Fruit fly (Drosophila melanogaster) whole organism, embryonic: Measurements from ENCODE around the gene rtv.

Experiments used
- CG11456 ChIP-seq: fragments of 200-800 bp; sonication (Bioruptor generic); IDR thresholded peaks from 3 replicates; pipeline ENCODE4 v1.3.6; 2022; ENCODE audit warnings: missing biosample characterization, missing genetic modification characterization
- CG11560 ChIP-seq: fragments of 200-800 bp; sonication (Bioruptor generic); IDR thresholded peaks from 3 replicates; pipeline ENCODE4 v1.3.6; 2022; ENCODE audit warnings: missing biosample characterization, missing genetic modification characterization
- CG12236 ChIP-seq: fragments of 200-800 bp; sonication (Bioruptor generic); optimal IDR thresholded peaks from 2 replicates; lab custom pipeline; 2016; ENCODE audit warnings: missing biosample characterization, missing genetic modification characterization
- CG13296 ChIP-seq: fragments of 200-800 bp; sonication (Bioruptor generic); optimal IDR thresholded peaks from 3 replicates; lab custom pipeline; 2018; ENCODE audit warnings: missing biosample characterization, mild to moderate bottlenecking, missing genetic modification characterization
- CG13424 ChIP-seq: fragments of 200-800 bp; sonication (Bioruptor generic); optimal IDR thresholded peaks from 2 replicates; lab custom pipeline; 2019; ENCODE audit warnings: missing biosample characterization, mild to moderate bottlenecking, missing genetic modification characterization, moderate library complexity
- CG18262 ChIP-seq: fragments of 200-800 bp; optimal IDR thresholded peaks from 3 replicates; lab custom pipeline; 2019; ENCODE audit warnings: missing biosample characterization, mild to moderate bottlenecking, missing genetic modification characterization, moderate library complexity
- CG18619 ChIP-seq: fragments of 200-800 bp; sonication (Bioruptor generic); optimal IDR thresholded peaks from 3 replicates; lab custom pipeline; 2017; ENCODE audit warnings: missing biosample characterization, mild to moderate bottlenecking, missing genetic modification characterization
- CG2712 ChIP-seq: fragments of 200-800 bp; optimal IDR thresholded peaks from 3 replicates; lab custom pipeline; 2019; ENCODE audit warnings: missing biosample characterization, mild to moderate bottlenecking, missing genetic modification characterization, moderate library complexity
- CG30403 ChIP-seq: fragments of 200-800 bp; sonication (Bioruptor generic); optimal IDR thresholded peaks from 3 replicates; lab custom pipeline; 2016; ENCODE audit warnings: missing biosample characterization, missing genetic modification characterization
- CG30431 ChIP-seq: fragments of 200-800 bp; sonication (Bioruptor generic); optimal IDR thresholded peaks from 2 replicates; lab custom pipeline; 2017; ENCODE audit warnings: missing biosample characterization, missing genetic modification characterization
- CG32772 ChIP-seq: fragments of 200-800 bp; sonication (Bioruptor generic); IDR thresholded peaks from 2 replicates; pipeline ENCODE4 v1.3.6; 2022; ENCODE audit warnings: missing biosample characterization, missing genetic modification characterization
- CG3281 ChIP-seq: fragments of 200-800 bp; sonication (Bioruptor generic); optimal IDR thresholded peaks from 3 replicates; lab custom pipeline; 2017; ENCODE audit warnings: missing biosample characterization, mild to moderate bottlenecking, missing genetic modification characterization
- CG34376 ChIP-seq: fragments of 200-800 bp; sonication (Bioruptor generic); optimal IDR thresholded peaks from 2 replicates; lab custom pipeline; 2018; ENCODE audit warnings: missing biosample characterization, mild to moderate bottlenecking, missing genetic modification characterization
- CG4730 ChIP-seq: fragments of 200-800 bp; sonication (Bioruptor generic); IDR thresholded peaks from 2 replicates; pipeline ENCODE4 v1.3.6; 2022; ENCODE audit warnings: missing biosample characterization, missing genetic modification characterization
- CG4854 ChIP-seq: fragments of 200-800 bp; sonication (Bioruptor generic); optimal IDR thresholded peaks from 2 replicates; lab custom pipeline; 2016; ENCODE audit warnings: missing biosample characterization, missing genetic modification characterization, inconsistent platforms
- CG5953 ChIP-seq: fragments of 200-800 bp; sonication (Bioruptor generic); IDR thresholded peaks from 2 replicates; pipeline ENCODE4 v1.3.6; 2022; ENCODE audit warnings: missing biosample characterization, missing genetic modification characterization
- CG9609 ChIP-seq: fragments of 200-800 bp; sonication (Bioruptor generic); optimal IDR thresholded peaks from 3 replicates; lab custom pipeline; 2016; ENCODE audit warnings: missing biosample characterization, missing genetic modification characterization
- CG9817 ChIP-seq: fragments of 200-800 bp; sonication (Bioruptor generic); optimal IDR thresholded peaks from 2 replicates; lab custom pipeline; 2018; ENCODE audit warnings: missing biosample characterization, mild to moderate bottlenecking, missing genetic modification characterization, moderate library complexity
- CoRest ChIP-seq: fragments of 200-800 bp; sonication (Bioruptor generic); optimal IDR thresholded peaks from 3 replicates; lab custom pipeline; 2018; ENCODE audit warnings: missing biosample characterization, mild to moderate bottlenecking, missing genetic modification characterization, moderate library complexity
- Dfd ChIP-seq, 2 experiments: fragments of >200 bp; optimal IDR thresholded peaks; 2 replicates each; lab custom pipeline; 2017; ENCODE audit warnings: missing biosample characterization in 2 of 2, missing genetic modification characterization in 2 of 2
- Fer2 ChIP-seq: fragments of 200-800 bp; sonication (Bioruptor generic); optimal IDR thresholded peaks from 2 replicates; lab custom pipeline; 2018; ENCODE audit warnings: missing biosample characterization, mild to moderate bottlenecking, missing genetic modification characterization, moderate library complexity
- Gug ChIP-seq: fragments of 200-800 bp; sonication (Bioruptor generic); IDR thresholded peaks from 4 replicates; pipeline ENCODE4 v1.3.6; 2022; ENCODE audit warnings: missing biosample characterization, missing genetic modification characterization
- HLH4C ChIP-seq: fragments of 200-800 bp; sonication (Bioruptor generic); IDR thresholded peaks from 3 replicates; pipeline ENCODE4 v1.3.6; 2022; ENCODE audit warnings: missing biosample characterization, missing genetic modification characterization; ENCODE audit not compliant: partially characterized antibody
- HLHmδ ChIP-seq: fragments of 200-800 bp; sonication (Bioruptor generic); optimal IDR thresholded peaks from 2 replicates; lab custom pipeline; 2018; ENCODE audit warnings: missing biosample characterization, mild to moderate bottlenecking, missing genetic modification characterization, moderate library complexity
- Hr3 ChIP-seq: fragments of 200-800 bp; sonication (Bioruptor generic); optimal IDR thresholded peaks from 3 replicates; lab custom pipeline; 2016; ENCODE audit warnings: missing biosample characterization, missing genetic modification characterization
- Lpt ChIP-seq: fragments of >200 bp; optimal IDR thresholded peaks from 2 replicates; lab custom pipeline; 2018; ENCODE audit warnings: missing biosample characterization, missing genetic modification characterization
- NK7.1 ChIP-seq: fragments of 200-800 bp; sonication (Bioruptor generic); optimal IDR thresholded peaks from 3 replicates; lab custom pipeline; 2016; ENCODE audit warnings: missing biosample characterization, missing genetic modification characterization
- Nf-YC ChIP-seq: fragments of 200-800 bp; optimal IDR thresholded peaks from 3 replicates; lab custom pipeline; 2019; ENCODE audit warnings: missing biosample characterization, mild to moderate bottlenecking, missing genetic modification characterization, moderate library complexity
- Ssrp ChIP-seq: fragments of 200-800 bp; sonication (Bioruptor generic); optimal IDR thresholded peaks from 2 replicates; lab custom pipeline; 2018; ENCODE audit warnings: missing biosample characterization, mild to moderate bottlenecking, missing genetic modification characterization, moderate library complexity
- YL-1 ChIP-seq: fragments of 200-800 bp; sonication (Bioruptor generic); optimal IDR thresholded peaks from 3 replicates; lab custom pipeline; 2017; ENCODE audit warnings: missing biosample characterization, mild to moderate bottlenecking, missing genetic modification characterization
- amos ChIP-seq: fragments of 200-800 bp; sonication (Bioruptor generic); IDR thresholded peaks from 2 replicates; pipeline ENCODE4 v1.3.6; 2022; ENCODE audit warnings: missing biosample characterization, missing genetic modification characterization; ENCODE audit not compliant: partially characterized antibody
- cas ChIP-seq: fragments of 200-800 bp; sonication (Bioruptor generic); IDR thresholded peaks from 2 replicates; pipeline ENCODE4 v1.3.6; 2022; ENCODE audit warnings: missing biosample characterization, missing genetic modification characterization
- chm ChIP-seq: fragments of 200-800 bp; sonication (Bioruptor generic); IDR thresholded peaks from 2 replicates; pipeline ENCODE4 v1.3.6; 2022; ENCODE audit warnings: missing biosample characterization, missing genetic modification characterization
- crc ChIP-seq: fragments of 200-800 bp; sonication (Bioruptor generic); optimal IDR thresholded peaks from 2 replicates; lab custom pipeline; 2016; ENCODE audit warnings: missing biosample characterization, missing genetic modification characterization
- dm ChIP-seq: fragments of 200-800 bp; sonication (Bioruptor generic); optimal IDR thresholded peaks from 3 replicates; lab custom pipeline; 2016; ENCODE audit warnings: missing biosample characterization, missing genetic modification characterization
- dpn ChIP-seq, 2 experiments: fragments of 200-800 bp; sonication (Bioruptor generic); optimal IDR thresholded peaks; 3 replicates each; lab custom pipeline; 2016; ENCODE audit warnings: missing biosample characterization in 2 of 2, missing genetic modification characterization in 2 of 2
- dysf ChIP-seq: fragments of 200-800 bp; sonication (Bioruptor generic); IDR thresholded peaks from 3 replicates; pipeline ENCODE4 v1.3.6; 2022; ENCODE audit warnings: missing biosample characterization, missing genetic modification characterization
- gce ChIP-seq: fragments of 200-800 bp; sonication (Bioruptor generic); IDR thresholded peaks from 3 replicates; pipeline ENCODE4 v1.3.6; 2022; ENCODE audit warnings: missing biosample characterization, missing genetic modification characterization
- gsb-n ChIP-seq: fragments of 200-800 bp; sonication (Bioruptor generic); optimal IDR thresholded peaks from 3 replicates; lab custom pipeline; 2018; ENCODE audit warnings: missing biosample characterization, mild to moderate bottlenecking, missing genetic modification characterization
- h ChIP-seq: fragments of >200 bp; optimal IDR thresholded peaks from 2 replicates; lab custom pipeline; 2017
- hkb ChIP-seq, 2 experiments: fragments of 200-800 bp in 1 of 2; fragments of >200 bp in 1 of 2; sonication (Bioruptor generic) in 1 of 2; IDR thresholded peaks in 1 of 2; optimal IDR thresholded peaks in 1 of 2; 2 replicates each; pipeline versions ENCODE4 v1.3.6 to Lab custom; 2017 to 2022; ENCODE audit warnings: missing biosample characterization in 1 of 2, missing genetic modification characterization in 1 of 2
- hth ChIP-seq: fragments of >200 bp; optimal IDR thresholded peaks from 2 replicates; lab custom pipeline; 2017; ENCODE audit warnings: inconsistent platforms
- insv ChIP-seq, 2 experiments: fragments of 200-800 bp; sonication (Bioruptor generic); optimal IDR thresholded peaks; 3 replicates each; lab custom pipeline; 2016 to 2018; ENCODE audit warnings: missing biosample characterization in 2 of 2, missing genetic modification characterization in 2 of 2
- luna ChIP-seq: fragments of 200-800 bp; sonication (Bioruptor generic); optimal IDR thresholded peaks from 2 replicates; lab custom pipeline; 2016; ENCODE audit warnings: missing biosample characterization, missing genetic modification characterization
- nau ChIP-seq: fragments of 200-800 bp; sonication (Bioruptor generic); optimal IDR thresholded peaks from 3 replicates; lab custom pipeline; 2017; ENCODE audit warnings: missing biosample characterization, mild to moderate bottlenecking, missing genetic modification characterization, missing genetic modification reagents
- psq ChIP-seq: fragments of 200-800 bp; sonication (Bioruptor generic); optimal IDR thresholded peaks from 2 replicates; lab custom pipeline; 2017; ENCODE audit warnings: missing biosample characterization, missing genetic modification characterization
- repo ChIP-seq: fragments of 200-800 bp; sonication (Bioruptor generic); optimal IDR thresholded peaks from 2 replicates; lab custom pipeline; 2016; ENCODE audit warnings: missing biosample characterization, missing genetic modification characterization
- ro ChIP-seq: fragments of 200-800 bp; sonication (Bioruptor generic); IDR thresholded peaks from 2 replicates; pipeline ENCODE4 v1.3.6; 2022; ENCODE audit warnings: missing biosample characterization, missing genetic modification characterization
- row ChIP-seq: fragments of 200-800 bp; sonication (Bioruptor generic); IDR thresholded peaks from 3 replicates; pipeline ENCODE4 v1.3.6; 2022; ENCODE audit warnings: missing biosample characterization, missing genetic modification characterization
- tio ChIP-seq: fragments of 200-800 bp; sonication (Bioruptor generic); optimal IDR thresholded peaks from 2 replicates; lab custom pipeline; 2017; ENCODE audit warnings: missing biosample characterization, missing genetic modification characterization, inconsistent platforms
- toy ChIP-seq: fragments of 200-800 bp; sonication (Bioruptor generic); IDR thresholded peaks from 2 replicates; pipeline ENCODE4 v1.3.6; 2022; ENCODE audit warnings: missing biosample characterization, missing genetic modification characterization
- tx ChIP-seq: fragments of 200-800 bp; sonication (Bioruptor generic); optimal IDR thresholded peaks from 2 replicates; lab custom pipeline; 2016; ENCODE audit warnings: missing biosample characterization, missing genetic modification characterization

The rtv gene

DNA sequence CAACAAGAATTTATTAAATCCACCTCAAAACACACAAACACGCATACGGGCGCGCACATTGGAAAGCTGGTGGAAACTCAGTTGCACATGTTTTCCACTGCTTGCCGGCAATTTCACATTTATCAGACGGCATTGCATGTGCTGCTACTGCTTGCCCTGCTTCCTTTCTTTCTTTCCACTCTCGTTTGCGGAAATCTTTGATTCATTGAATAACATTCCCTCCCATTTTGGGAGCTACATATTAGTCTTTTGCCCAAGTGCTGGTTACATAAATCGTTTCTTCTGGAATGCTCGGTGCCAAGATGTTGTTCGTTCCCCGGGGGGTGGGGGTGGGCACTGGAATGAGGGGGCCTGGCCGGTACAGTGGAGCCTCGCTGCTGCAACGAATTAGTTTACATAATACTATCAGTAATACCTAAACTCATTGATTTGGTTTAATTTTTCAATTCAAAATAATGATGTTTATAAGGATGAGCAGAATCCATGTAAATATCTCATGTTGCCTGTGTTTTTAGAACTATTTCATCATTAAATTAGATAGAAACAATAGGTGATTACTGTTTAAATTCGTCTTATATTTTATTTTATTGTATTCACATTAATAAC lies 44.8 kb downstream of the rtv start (continued):
- TF ChIP-seq dm (peak; percentile 80), CG18262 (tag; lab: Kevin White, UChicago) (no peak), gce (GFP tag; lab: Robert Waterston, UW) (no peak), CG3281 (GFP tag; lab: Kevin White, UChicago) (no peak), amos (GFP tag; lab: Robert Waterston, UW) (no peak), repo (GFP tag; lab: Kevin White, UChicago) (no peak), dpn (GFP tag; optimal IDR thresholded peaks at IDR 0.05; lab: Kevin White, UChicago) (no peak), CG4854 (GFP tag; lab: Kevin White, UChicago) (no peak), CoRest (tag; lab: Kevin White, UChicago) (peak; percentile 9), toy (GFP tag; lab: Robert Waterston, UW) (no peak), CG13296 (GFP tag; lab: Kevin White, UChicago) (no peak), crc (GFP tag; lab: Kevin White, UChicago) (no peak), CG32772 (GFP tag; lab: Robert Waterston, UW) (no peak), CG4730 (no peak), CG9609 (GFP tag; lab: Kevin White, UChicago) (no peak), CG34376 (GFP tag; lab: Kevin White, UChicago) (no peak), CG11560 (tag; lab: Robert Waterston, UW) (no peak), HLHmδ (GFP tag; lab: Kevin White, UChicago) (no peak), tio (GFP tag; lab: Kevin White, UChicago) (no peak), Lpt (GFP tag; lab: Kevin White, UChicago) (no peak), Ssrp (tag; lab: Kevin White, UChicago) (no peak), luna (GFP tag; lab: Kevin White, UChicago) (no peak), hth (no peak), YL-1 (GFP tag; lab: Kevin White, UChicago) (peak; percentile 49), CG2712 (tag; lab: Kevin White, UChicago) (no peak), CG11456 (GFP tag; lab: Robert Waterston, UW) (0 out of 3 replicates have a peak, but pooled peaks have one; percentile 23), hkb (optimal IDR thresholded peaks at IDR 0.05; lab: Kevin White, UChicago) (no peak), hkb (GFP tag; IDR thresholded peaks at IDR 0.05; lab: Robert Waterston, UW) (peak; percentile 43; the same call in 1 of the 2 replicates), CG9817 (tag; lab: Kevin White, UChicago) (peak; percentile 6), CG18619 (GFP tag; lab: Kevin White, UChicago) (no peak), CG30403 (peak; percentile 48), Nf-YC (tag; lab: Kevin White, UChicago) (no peak), h (no peak), nau (GFP tag; lab: Kevin White, UChicago) (no peak), cas (GFP tag; lab: Robert Waterston, UW) (no peak), Hr3 (GFP tag; lab: Kevin White, UChicago) (no peak), gsb-n (tag; lab: Kevin White, UChicago) (no peak), dysf (GFP tag; lab: Robert Waterston, UW) (no peak), CG5953 (GFP tag; lab: Robert Waterston, UW) (no peak), insv (GFP tag; optimal IDR thresholded peaks at IDR 0.05; lab: Kevin White, UChicago) (peak in 1 of 2 experiments; percentile 89), Fer2 (no peak), NK7.1 (GFP tag; lab: Kevin White, UChicago) (no peak), row (GFP tag; lab: Robert Waterston, UW) (peak; percentile 52), HLH4C (GFP tag; lab: Robert Waterston, UW) (no peak), ro (no peak), Gug (GFP tag; lab: Robert Waterston, UW) (peak; percentile 12; the same call in 1 of the 4 replicates), CG13424 (tag; lab: Kevin White, UChicago) (peak; percentile 25), psq (GFP tag; lab: Kevin White, UChicago) (no peak), CG12236 (GFP tag; lab: Kevin White, UChicago) (no peak), Dfd (GFP tag; optimal IDR thresholded peaks at IDR 0.05; lab: Kevin White, UChicago) (peak in 1 of 2 experiments; percentile 68), chm (0 out of 2 replicates have a peak, but pooled peaks have one; percentile 37), tx (GFP tag; lab: Kevin White, UChicago) (no peak), CG30431 (GFP tag; lab: Kevin White, UChicago) (no peak)
